Fruit fly (Drosophila melanogaster): ENCODE measurements around the gene CG31606.
A peak's percentile ranks its signal among the peaks of the same experiment; 100 is the strongest.

Gene CG31606

dm6 chr2L:8164219-8164618, 16.8 kb downstream of the CG31606 start (continued):
- TF ChIP-seq Trl (optimal IDR thresholded peaks at IDR 0.05) (no peak), Trl (GFP tag; optimal IDR thresholded peaks at IDR 0.05) (peak; percentile 80), ATbp (GFP tag; optimal IDR thresholded peaks at IDR 0.05) (peak; percentile 98), HLH54F (GFP tag; optimal IDR thresholded peaks at IDR 0.05) (no peak), Atf6 (GFP tag; IDR thresholded peaks at IDR 0.05) (no peak), chn (GFP tag; optimal IDR thresholded peaks at IDR 0.05) (peak; percentile 51), ac (GFP tag; optimal IDR thresholded peaks at IDR 0.05) (peak; percentile 85), dpn (GFP tag; optimal IDR thresholded peaks at IDR 0.05) (peak; percentile 45 to 58), pita (GFP tag; optimal IDR thresholded peaks at IDR 0.05) (no peak), CG30431 (GFP tag; optimal IDR thresholded peaks at IDR 0.05) (peak; percentile 70), tx (GFP tag; optimal IDR thresholded peaks at IDR 0.05) (no peak), chinmo (GFP tag; IDR thresholded peaks at IDR 0.05; ENCODE audit: partially characterized antibody) (no peak), Doc2 (GFP tag; IDR thresholded peaks at IDR 0.05) (no peak), CG13624 (GFP tag; optimal IDR thresholded peaks at IDR 0.05) (peak; percentile 1), da (GFP tag; optimal IDR thresholded peaks at IDR 0.05) (no peak), p53 (GFP tag; optimal IDR thresholded peaks at IDR 0.05) (peak; percentile 18), CG17328 (GFP tag; IDR thresholded peaks at IDR 0.05) (peak; percentile 66), CG30020 (tag; optimal IDR thresholded peaks at IDR 0.05) (peak; percentile 8), CG7556 (GFP tag; optimal IDR thresholded peaks at IDR 0.05) (peak; percentile 82), fd96Cb (tag; optimal IDR thresholded peaks at IDR 0.05) (peak; percentile 72), CG5245 (GFP tag; optimal IDR thresholded peaks at IDR 0.05) (peak; percentile 66), fru (optimal IDR thresholded peaks at IDR 0.05) (no peak), sc (optimal IDR thresholded peaks at IDR 0.05) (no peak), sc (GFP tag; optimal IDR thresholded peaks at IDR 0.05) (peak; percentile 92), CG3838 (GFP tag; optimal IDR thresholded peaks at IDR 0.05) (peak; percentile 71), pb (GFP tag; optimal IDR thresholded peaks at IDR 0.05) (no peak), CG12744 (GFP tag; optimal IDR thresholded peaks at IDR 0.05) (peak; percentile 66), gcm2 (GFP tag; optimal IDR thresholded peaks at IDR 0.05) (no peak), trem (tag; optimal IDR thresholded peaks at IDR 0.05) (peak; percentile 62), trh (GFP tag; optimal IDR thresholded peaks at IDR 0.05) (peak; percentile 84), NC2β (GFP tag; optimal IDR thresholded peaks at IDR 0.05) (peak; percentile 73), h (optimal IDR thresholded peaks at IDR 0.05) (no peak), tll (GFP tag; optimal IDR thresholded peaks at IDR 0.05) (no peak), Dek (tag; optimal IDR thresholded peaks at IDR 0.05) (peak; percentile 48), CG11398 (GFP tag; optimal IDR thresholded peaks at IDR 0.05) (peak; percentile 85), CG11504 (tag; optimal IDR thresholded peaks at IDR 0.05) (peak; percentile 75), Mad (GFP tag; optimal IDR thresholded peaks at IDR 0.05) (peak; percentile 62), CG11696 (GFP tag; IDR thresholded peaks at IDR 0.05) (peak; percentile 61; the same call in 1 of the 2 replicates), dmrt99B (tag; optimal IDR thresholded peaks at IDR 0.05) (peak; percentile 73), CG8359 (GFP tag; optimal IDR thresholded peaks at IDR 0.05; ENCODE audit: borderline replicate concordance) (peak; percentile 59), CG1603 (tag; optimal IDR thresholded peaks at IDR 0.05) (peak; percentile 87), gsb (GFP tag; IDR thresholded peaks at IDR 0.05) (0 out of 2 replicates have a peak, but pooled peaks have one; percentile 11), TFAM (GFP tag; optimal IDR thresholded peaks at IDR 0.05) (peak; percentile 81), shn (GFP tag; optimal IDR thresholded peaks at IDR 0.05) (peak; percentile 5), Asciz (GFP tag; optimal IDR thresholded peaks at IDR 0.05) (peak; percentile 97), scrt (GFP tag; optimal IDR thresholded peaks at IDR 0.05) (peak; percentile 66), Jarid2 (GFP tag; optimal IDR thresholded peaks at IDR 0.05) (peak; percentile 57), ttk (GFP tag; IDR thresholded peaks at IDR 0.05) (no peak), CG2120 (GFP tag; optimal IDR thresholded peaks at IDR 0.05) (peak; percentile 17), nau (GFP tag; optimal IDR thresholded peaks at IDR 0.05) (peak; percentile 88), az2 (GFP tag; optimal IDR thresholded peaks at IDR 0.05) (peak; percentile 52), ro (GFP tag; IDR thresholded peaks at IDR 0.05) (no peak), Oaz (GFP tag; IDR thresholded peaks at IDR 0.05) (no peak)

All from whole organism, embryonic.